Fruit fly (Drosophila melanogaster) whole organism, adult: ENCODE results near the gene pelo.

Experiments
- CG11617 ChIP-seq: fragments of 200-800 bp; sonication (Bioruptor generic); optimal IDR thresholded peaks from 2 replicates; lab custom pipeline; 2017; ENCODE audit warnings: mild to moderate bottlenecking, missing biosample characterization, missing genetic modification reagents, missing genetic modification characterization
- CG12768 ChIP-seq: fragments of 200-800 bp; sonication (Bioruptor generic); optimal IDR thresholded peaks from 2 replicates; lab custom pipeline; 2017; ENCODE audit warnings: missing biosample characterization, missing genetic modification characterization, mild to moderate bottlenecking, moderate library complexity, missing genetic modification reagents
- CG14711 ChIP-seq: fragments of 200-800 bp; sonication (Bioruptor generic); optimal IDR thresholded peaks from 2 replicates; lab custom pipeline; 2018; ENCODE audit warnings: missing biosample characterization, mild to moderate bottlenecking, missing genetic modification characterization, moderate library complexity
- CG1620 ChIP-seq: fragments of 200-800 bp; sonication (Bioruptor generic); optimal IDR thresholded peaks from 2 replicates; lab custom pipeline; 2016; ENCODE audit warnings: missing biosample characterization, missing genetic modification characterization
- CG33017 ChIP-seq: fragments of 200-800 bp; sonication (Bioruptor generic); optimal IDR thresholded peaks from 2 replicates; lab custom pipeline; 2018; ENCODE audit warnings: missing biosample characterization, mild to moderate bottlenecking, missing genetic modification characterization, moderate library complexity
- CG5204 ChIP-seq: fragments of 200-800 bp; sonication (Bioruptor generic); optimal IDR thresholded peaks from 2 replicates; lab custom pipeline; 2016; ENCODE audit warnings: missing biosample characterization, missing genetic modification characterization
- CG7045 ChIP-seq: fragments of 200-800 bp; sonication (Bioruptor generic); optimal IDR thresholded peaks from 2 replicates; lab custom pipeline; 2017; ENCODE audit warnings: missing biosample characterization, mild to moderate bottlenecking, missing genetic modification characterization
- CG7101 ChIP-seq: fragments of 200-800 bp; sonication (Bioruptor generic); optimal IDR thresholded peaks from 2 replicates; lab custom pipeline; 2018; ENCODE audit warnings: missing biosample characterization, mild to moderate bottlenecking, missing genetic modification characterization, moderate library complexity
- Clk ChIP-seq: fragments of 200-800 bp; sonication (Bioruptor generic); optimal IDR thresholded peaks from 2 replicates; lab custom pipeline; 2017; ENCODE audit warnings: missing biosample characterization, missing genetic modification characterization
- Crg-1 ChIP-seq: fragments of 200-800 bp; sonication (Bioruptor generic); optimal IDR thresholded peaks from 2 replicates; lab custom pipeline; 2016; ENCODE audit warnings: missing biosample characterization, missing genetic modification characterization
- Hr96 ChIP-seq: fragments of 200-800 bp; sonication (Bioruptor generic); optimal IDR thresholded peaks from 2 replicates; lab custom pipeline; 2016; ENCODE audit warnings: missing biosample characterization, missing genetic modification characterization
- Mnt ChIP-seq: fragments of 200-800 bp; sonication (Bioruptor generic); optimal IDR thresholded peaks from 2 replicates; lab custom pipeline; 2016; ENCODE audit warnings: missing biosample characterization, mild to moderate bottlenecking, missing genetic modification characterization
- bab1 ChIP-seq: fragments of 200-800 bp; sonication (Bioruptor generic); optimal IDR thresholded peaks from 3 replicates; lab custom pipeline; 2019; ENCODE audit warnings: missing biosample characterization, mild to moderate bottlenecking, missing genetic modification characterization, moderate library complexity
- cic ChIP-seq: fragments of 200-800 bp; sonication (Bioruptor generic); optimal IDR thresholded peaks from 2 replicates; lab custom pipeline; 2017; ENCODE audit warnings: missing biosample characterization, mild to moderate bottlenecking, missing genetic modification characterization, moderate library complexity
- cnc ChIP-seq, 2 experiments: fragments of >200 bp; optimal IDR thresholded peaks; 2 replicates each; lab custom pipeline; 2017
- kay ChIP-seq: fragments of 200-800 bp; sonication (Bioruptor generic); peaks from one replicate; lab custom pipeline; 2016; ENCODE audit warnings: missing biosample characterization, missing genetic modification characterization, borderline replicate concordance
- ovo ChIP-seq: fragments of 200-800 bp; sonication (Bioruptor generic); optimal IDR thresholded peaks from 2 replicates; lab custom pipeline; 2016; ENCODE audit warnings: missing biosample characterization, missing genetic modification characterization
- pad ChIP-seq: fragments of 200-800 bp; sonication (Bioruptor generic); optimal IDR thresholded peaks from 3 replicates; lab custom pipeline; 2017; ENCODE audit warnings: missing biosample characterization, missing genetic modification characterization, mild to moderate bottlenecking, moderate library complexity, missing genetic modification reagents
- tj ChIP-seq: fragments of 200-800 bp; sonication (Bioruptor generic); optimal IDR thresholded peaks from 3 replicates; lab custom pipeline; 2017; ENCODE audit warnings: missing biosample characterization, mild to moderate bottlenecking, missing genetic modification characterization, moderate library complexity
- toe ChIP-seq: fragments of 200-800 bp; sonication (Bioruptor generic); optimal IDR thresholded peaks from 2 replicates; lab custom pipeline; 2016; ENCODE audit warnings: missing biosample characterization, missing genetic modification characterization

pelo gene

DNA sequence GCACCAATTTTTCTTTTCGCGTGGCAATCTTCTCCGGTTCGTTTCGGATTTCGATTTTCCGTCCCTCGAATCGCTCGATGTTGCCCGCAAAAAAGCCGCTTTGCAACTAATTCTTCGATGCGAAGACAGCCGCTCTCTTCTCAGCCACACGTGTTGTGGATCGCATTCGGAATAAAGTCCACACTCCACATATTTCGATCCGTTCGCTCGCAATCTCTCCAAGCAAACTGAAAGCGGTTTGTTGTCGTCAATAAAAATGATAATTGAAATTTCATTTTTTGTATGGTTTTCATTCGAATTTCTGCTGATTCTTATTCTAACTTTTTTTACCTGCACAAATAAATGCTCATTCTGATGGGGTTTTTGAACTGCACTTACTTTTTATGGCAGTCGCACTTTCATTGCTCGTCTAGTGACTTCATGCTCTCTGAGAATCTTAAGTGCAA is 5.3 kb downstream of the pelo start, which contains the start of gene CG31710:
CG31710 (minus strand) TSS at position 83 of the 446 bp plus-strand sequence.
- TF ChIP-seq tj, result peak; percentile 1
- TF ChIP-seq CG12768 (GFP tag; lab: Kevin White, UChicago), result no peak
- TF ChIP-seq ovo (GFP tag; lab: Kevin White, UChicago), result no peak
- TF ChIP-seq CG33017 (tag; lab: Kevin White, UChicago), result no peak
- TF ChIP-seq kay (GFP tag; lab: Kevin White, UChicago), result no peak
- no peak for TF ChIP-seq CG5204 (GFP tag; lab: Kevin White, UChicago)
- TF ChIP-seq cnc (optimal IDR thresholded peaks at IDR 0.05; lab: Kevin White, UChicago), result no peak
- TF ChIP-seq CG7045, result no peak
- no peak for TF ChIP-seq CG1620 (GFP tag; lab: Kevin White, UChicago)
- TF ChIP-seq Mnt (GFP tag; lab: Kevin White, UChicago), result peak; percentile 87
- TF ChIP-seq pad (GFP tag; lab: Kevin White, UChicago), result no peak
- TF ChIP-seq cic, result peak; percentile 24

- TF ChIP-seq Hr96 (GFP tag; lab: Kevin White, UChicago) (no peak), tj (no peak), Crg-1 (no peak), CG7045 (no peak), toe (GFP tag; lab: Kevin White, UChicago) (no peak), cic (no peak), CG14711 (tag; lab: Kevin White, UChicago) (no peak), ovo (GFP tag; lab: Kevin White, UChicago) (no peak), CG12768 (GFP tag; lab: Kevin White, UChicago) (no peak)
Observed at dm6 chr2L:9707103-9707502, 6.5 kb downstream of the pelo start.

- TF ChIP-seq kay (GFP tag; lab: Kevin White, UChicago) (peak; percentile 77), CG7101 (tag; lab: Kevin White, UChicago) (peak; percentile 18), Crg-1 (no peak), CG11617 (GFP tag; lab: Kevin White, UChicago) (no peak)
Observed at dm6 chr2L:9707514-9708094, 7.0 kb downstream of the pelo start.

dm6 chr2L:9711107-9711585 is 10.5 kb downstream of the pelo start, which contains the start of gene CG4364:
CG4364 (minus strand) TSS chr2L:9711271.
- TF ChIP-seq CG1620 (GFP tag; lab: Kevin White, UChicago) (no peak), cnc (optimal IDR thresholded peaks at IDR 0.05; lab: Kevin White, UChicago) (no peak), bab1 (GFP tag; lab: Kevin White, UChicago) (peak; percentile 55), Mnt (GFP tag; lab: Kevin White, UChicago) (peak; percentile 81), Clk (no peak)

- TF ChIP-seq cic (peak; percentile 84), Hr96 (GFP tag; lab: Kevin White, UChicago) (no peak), cnc (optimal IDR thresholded peaks at IDR 0.05; lab: Kevin White, UChicago) (peak in 1 of 2 experiments; percentile 63)
Observed at dm6 chr2L:9728791-9729190, 28.2 kb downstream of the pelo start.

DNA sequence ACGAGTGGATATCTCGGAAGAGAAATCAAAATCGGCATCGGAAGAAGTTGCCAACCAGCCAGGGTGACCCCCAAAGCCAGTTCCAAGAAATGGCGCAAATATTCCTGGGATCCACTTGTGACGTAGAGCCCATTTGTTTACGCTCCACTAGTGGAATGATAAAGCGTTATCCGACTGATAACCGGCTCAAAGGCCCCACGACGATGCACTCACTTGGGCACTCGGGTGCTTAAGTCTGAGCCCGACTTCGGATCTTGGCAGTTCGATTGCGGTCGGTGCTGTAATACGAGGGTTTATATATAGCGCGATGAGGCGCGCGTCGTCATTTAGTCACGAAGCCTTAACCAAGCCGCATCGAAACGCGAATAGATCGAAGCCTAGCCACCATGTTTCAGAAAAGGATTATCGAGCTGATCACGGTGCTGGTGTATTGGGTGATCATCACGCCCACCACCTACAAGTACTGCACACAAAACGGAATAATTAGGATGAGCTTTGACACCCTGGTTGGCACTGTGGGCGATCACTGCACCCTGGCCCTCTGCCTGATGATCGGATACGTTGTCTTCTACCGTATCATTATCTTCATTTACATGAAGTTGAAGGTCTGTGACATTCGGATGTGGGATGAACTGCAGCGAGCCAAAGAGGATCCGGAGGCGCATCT is 29.1 kb downstream of the pelo start, which contains the start of gene CG13116:
CG13116 (plus strand) TSS at position 323 of the 667 bp plus-strand sequence.
- TF ChIP-seq CG7101 (tag; lab: Kevin White, UChicago) (no peak), CG12768 (GFP tag; lab: Kevin White, UChicago) (peak; percentile 12)

dm6 chr2L:9731269-9731668 is 30.7 kb downstream of the pelo start:
- TF ChIP-seq CG11617 (GFP tag; lab: Kevin White, UChicago) (no peak), CG14711 (tag; lab: Kevin White, UChicago) (no peak), Crg-1 (no peak), ovo (GFP tag; lab: Kevin White, UChicago) (no peak)

DNA sequence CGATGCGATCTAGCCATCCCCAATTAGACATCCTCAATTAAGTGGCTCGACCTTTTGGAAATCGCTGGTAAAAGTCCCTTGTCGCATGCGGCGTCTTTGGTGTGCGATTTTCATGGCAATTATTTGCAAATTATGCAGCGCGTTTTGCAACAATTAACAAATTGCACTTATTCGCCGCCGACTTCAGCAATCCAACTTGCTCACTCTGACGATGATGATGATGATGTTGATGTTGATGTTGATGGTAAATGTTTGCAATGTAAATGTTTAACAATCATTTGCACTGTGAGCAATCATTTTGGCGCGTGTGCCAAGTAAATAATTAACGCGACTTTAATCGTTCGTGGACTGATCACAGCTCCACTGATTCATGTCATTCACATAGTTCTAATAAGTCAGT is 33.5 kb downstream of the pelo start:
- no peak for TF ChIP-seq CG11617 (GFP tag; lab: Kevin White, UChicago)
- TF ChIP-seq CG7045, result no peak
- no peak for TF ChIP-seq Clk
- no peak for TF ChIP-seq CG33017 (tag; lab: Kevin White, UChicago)
- no peak for TF ChIP-seq tj
- no peak for TF ChIP-seq CG5204 (GFP tag; lab: Kevin White, UChicago)
- TF ChIP-seq CG7101 (tag; lab: Kevin White, UChicago), result no peak
- TF ChIP-seq Mnt (GFP tag; lab: Kevin White, UChicago), result no peak
- TF ChIP-seq ovo (GFP tag; lab: Kevin White, UChicago), result no peak
- no peak for TF ChIP-seq bab1 (GFP tag; lab: Kevin White, UChicago)
- TF ChIP-seq Hr96 (GFP tag; lab: Kevin White, UChicago), result no peak
- TF ChIP-seq pad (GFP tag; lab: Kevin White, UChicago), result no peak
- no peak for TF ChIP-seq CG12768 (GFP tag; lab: Kevin White, UChicago)
- no peak for TF ChIP-seq kay (GFP tag; lab: Kevin White, UChicago)
- no peak for TF ChIP-seq cnc (optimal IDR thresholded peaks at IDR 0.05; lab: Kevin White, UChicago)
- no peak for TF ChIP-seq CG14711 (tag; lab: Kevin White, UChicago)
- no peak for TF ChIP-seq cic
- TF ChIP-seq Crg-1, result no peak
- TF ChIP-seq toe (GFP tag; lab: Kevin White, UChicago), result no peak
- TF ChIP-seq CG1620 (GFP tag; lab: Kevin White, UChicago), result no peak
